Worm (Caenorhabditis elegans): ENCODE results near the gene bath-9.

- no peak for TF ChIP-seq ama-1 (optimal IDR thresholded peaks at IDR 0.05)
- no peak for TF ChIP-seq tra-4 (tag; optimal IDR thresholded peaks at IDR 0.05)
- TF ChIP-seq hnd-1 (tag; optimal IDR thresholded peaks at IDR 0.05): no peak
- no peak for TF ChIP-seq flt-1 (GFP tag; IDR thresholded peaks at IDR 0.05)
- no peak for TF ChIP-seq B0310.2 (tag; optimal IDR thresholded peaks at IDR 0.05)
- no peak for TF ChIP-seq aly-1 (tag; optimal IDR thresholded peaks at IDR 0.05)
- TF ChIP-seq hmg-4 (GFP tag; optimal IDR thresholded peaks at IDR 0.05): no peak
- no peak for TF ChIP-seq tbx-37 (GFP tag; conservative IDR thresholded peaks at IDR 0.05)
- no peak for TF ChIP-seq ceh-36 (tag; optimal IDR thresholded peaks at IDR 0.05)
These were observed 22.3 kb downstream of the bath-9 start, which contains the start of gene nep-9 for ce11 chrII:3399212-3399611.
